Worm (Caenorhabditis elegans): ENCODE results near the gene B0001.5.

ce11 chrIV:12122874-12123664, 20.1 kb downstream of the B0001.5 start, which contains the start of gene aly-3:
- TF ChIP-seq D1046.2 (GFP tag; IDR thresholded peaks at IDR 0.05) (no peak), spr-1 (tag; optimal IDR thresholded peaks at IDR 0.05) (no peak), madf-5 (GFP tag; IDR thresholded peaks at IDR 0.05) (no peak), unc-39 (tag; optimal IDR thresholded peaks at IDR 0.05) (no peak), nhr-237 (tag; optimal IDR thresholded peaks at IDR 0.05) (no peak), pqm-1 (tag; optimal IDR thresholded peaks at IDR 0.05) (no peak), nhr-28 (tag; optimal IDR thresholded peaks at IDR 0.05) (no peak), lin-38 (GFP tag; IDR thresholded peaks at IDR 0.05) (peak; percentile 49; the same call in 1 of the 2 replicates)
